Worm (Caenorhabditis elegans): Measurements from ENCODE around the gene dnj-26.

DNA sequence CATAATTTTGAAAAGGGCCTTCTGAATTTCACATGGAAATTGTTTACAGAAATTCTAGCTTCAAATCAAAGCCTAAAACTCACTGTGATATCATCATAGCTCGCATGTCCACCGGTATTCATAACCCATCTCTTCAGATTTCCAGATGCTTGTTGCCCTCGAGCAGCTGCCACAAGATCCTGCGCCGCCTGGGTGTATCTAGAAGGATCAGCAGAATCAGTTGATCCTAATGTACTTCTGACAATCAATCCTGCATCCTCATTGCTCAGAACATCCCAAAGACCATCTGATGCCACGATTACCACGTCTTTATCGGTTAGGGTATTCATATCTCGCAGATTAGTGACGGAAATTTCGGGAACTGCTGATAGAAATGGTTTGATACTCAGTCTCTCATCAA is 13.4 kb upstream of the dnj-26 start:
- no peak for TF ChIP-seq hmg-4 (GFP tag; optimal IDR thresholded peaks at IDR 0.05)
- no peak for TF ChIP-seq ama-1 (optimal IDR thresholded peaks at IDR 0.05)
- no peak for TF ChIP-seq tbx-37 (GFP tag; conservative IDR thresholded peaks at IDR 0.05)
- TF ChIP-seq ets-7 (tag; optimal IDR thresholded peaks at IDR 0.05): no peak
- no peak for TF ChIP-seq ceh-36 (tag; optimal IDR thresholded peaks at IDR 0.05)
- no peak for TF ChIP-seq tra-4 (tag; optimal IDR thresholded peaks at IDR 0.05)
- no peak for TF ChIP-seq scrt-1 (GFP tag; IDR thresholded peaks at IDR 0.05)
- TF ChIP-seq B0310.2 (tag; optimal IDR thresholded peaks at IDR 0.05): no peak
- no peak for TF ChIP-seq hmbx-1 (tag; optimal IDR thresholded peaks at IDR 0.05)

All from whole organism, early embryonic.